Fruit fly (Drosophila melanogaster) whole organism, adult: ENCODE results near the gene GstD9.

Source experiments
- CG11617 ChIP-seq: fragments of 200-800 bp; sonication (Bioruptor generic); optimal IDR thresholded peaks from 2 replicates; lab custom pipeline; 2017; ENCODE audit warnings: mild to moderate bottlenecking, missing biosample characterization, missing genetic modification reagents, missing genetic modification characterization
- CG12768 ChIP-seq: fragments of 200-800 bp; sonication (Bioruptor generic); optimal IDR thresholded peaks from 2 replicates; lab custom pipeline; 2017; ENCODE audit warnings: missing biosample characterization, missing genetic modification characterization, mild to moderate bottlenecking, moderate library complexity, missing genetic modification reagents
- CG14711 ChIP-seq: fragments of 200-800 bp; sonication (Bioruptor generic); optimal IDR thresholded peaks from 2 replicates; lab custom pipeline; 2018; ENCODE audit warnings: missing biosample characterization, mild to moderate bottlenecking, missing genetic modification characterization, moderate library complexity
- CG33017 ChIP-seq: fragments of 200-800 bp; sonication (Bioruptor generic); optimal IDR thresholded peaks from 2 replicates; lab custom pipeline; 2018; ENCODE audit warnings: missing biosample characterization, mild to moderate bottlenecking, missing genetic modification characterization, moderate library complexity
- Clk ChIP-seq: fragments of 200-800 bp; sonication (Bioruptor generic); optimal IDR thresholded peaks from 2 replicates; lab custom pipeline; 2017; ENCODE audit warnings: missing biosample characterization, missing genetic modification characterization
- Crg-1 ChIP-seq: fragments of 200-800 bp; sonication (Bioruptor generic); optimal IDR thresholded peaks from 2 replicates; lab custom pipeline; 2016; ENCODE audit warnings: missing biosample characterization, missing genetic modification characterization
- bab1 ChIP-seq: fragments of 200-800 bp; sonication (Bioruptor generic); optimal IDR thresholded peaks from 3 replicates; lab custom pipeline; 2019; ENCODE audit warnings: missing biosample characterization, mild to moderate bottlenecking, missing genetic modification characterization, moderate library complexity
- cic ChIP-seq: fragments of 200-800 bp; sonication (Bioruptor generic); optimal IDR thresholded peaks from 2 replicates; lab custom pipeline; 2017; ENCODE audit warnings: missing biosample characterization, mild to moderate bottlenecking, missing genetic modification characterization, moderate library complexity
- cnc ChIP-seq, 2 experiments: fragments of >200 bp; optimal IDR thresholded peaks; 2 replicates each; lab custom pipeline; 2017
- kay ChIP-seq: fragments of 200-800 bp; sonication (Bioruptor generic); peaks from one replicate; lab custom pipeline; 2016; ENCODE audit warnings: missing biosample characterization, missing genetic modification characterization, borderline replicate concordance
- ovo ChIP-seq: fragments of 200-800 bp; sonication (Bioruptor generic); optimal IDR thresholded peaks from 2 replicates; lab custom pipeline; 2016; ENCODE audit warnings: missing biosample characterization, missing genetic modification characterization
- pad ChIP-seq: fragments of 200-800 bp; sonication (Bioruptor generic); optimal IDR thresholded peaks from 3 replicates; lab custom pipeline; 2017; ENCODE audit warnings: missing biosample characterization, missing genetic modification characterization, mild to moderate bottlenecking, moderate library complexity, missing genetic modification reagents
- toe ChIP-seq: fragments of 200-800 bp; sonication (Bioruptor generic); optimal IDR thresholded peaks from 2 replicates; lab custom pipeline; 2016; ENCODE audit warnings: missing biosample characterization, missing genetic modification characterization

- no peak for TF ChIP-seq pad (GFP tag; lab: Kevin White, UChicago)
- TF ChIP-seq ovo (GFP tag; lab: Kevin White, UChicago): no peak
- no peak for TF ChIP-seq toe (GFP tag; lab: Kevin White, UChicago)
- peak; percentile 6 for TF ChIP-seq CG33017 (tag; lab: Kevin White, UChicago)
- TF ChIP-seq Crg-1 (GFP tag; lab: Kevin White, UChicago): no peak
- peak; percentile 30 for TF ChIP-seq cic (GFP tag; lab: Kevin White, UChicago)
- TF ChIP-seq kay (GFP tag; lab: Kevin White, UChicago): no peak
- TF ChIP-seq CG14711 (tag; lab: Kevin White, UChicago): peak; percentile 5
- peak; percentile 26 for TF ChIP-seq CG11617 (GFP tag; lab: Kevin White, UChicago)
- TF ChIP-seq Clk (GFP tag; lab: Kevin White, UChicago): no peak
- peak; percentile 10 for TF ChIP-seq bab1 (GFP tag; lab: Kevin White, UChicago)
- peak; percentile 44 for TF ChIP-seq CG12768 (GFP tag; lab: Kevin White, UChicago)
- TF ChIP-seq cnc (optimal IDR thresholded peaks at IDR 0.05; lab: Kevin White, UChicago): no peak
Observed at dm6 chr3R:12401672-12402296, 34.4 kb upstream of the GstD9 start, which contains the start of gene DNAlig3.
